Fruit fly (Drosophila melanogaster) whole organism, embryonic: ENCODE results near the gene CG4297.

ENCODE experiments used
- Atf3 ChIP-seq: fragments of 200-800 bp; sonication (Bioruptor generic); optimal IDR thresholded peaks from 3 replicates; lab custom pipeline; 2016; ENCODE audit warnings: missing biosample characterization, missing genetic modification characterization
- Atf6 ChIP-seq: fragments of 200-800 bp; sonication (Bioruptor generic); IDR thresholded peaks from 2 replicates; pipeline ENCODE4 v1.3.6; 2022; ENCODE audit warnings: missing biosample characterization, missing genetic modification characterization
- Awh ChIP-seq: fragments of 200-800 bp; sonication (Bioruptor generic); IDR thresholded peaks from 2 replicates; pipeline ENCODE4, ENCODE4 v1.3.6; 2022; ENCODE audit warnings: missing biosample characterization, missing genetic modification characterization
- Blimp-1 ChIP-seq: fragments of 200-800 bp; sonication (Bioruptor generic); optimal IDR thresholded peaks from 3 replicates; lab custom pipeline; 2018; ENCODE audit warnings: missing biosample characterization, missing genetic modification characterization, mild to moderate bottlenecking, moderate library complexity, missing genetic modification reagents
- Bteb2 ChIP-seq: fragments of 200-800 bp; sonication (Bioruptor generic); optimal IDR thresholded peaks from 2 replicates; lab custom pipeline; 2016; ENCODE audit warnings: missing biosample characterization, missing genetic modification characterization
- CG10654 ChIP-seq: fragments of 200-800 bp; sonication (Bioruptor generic); optimal IDR thresholded peaks from 2 replicates; lab custom pipeline; 2016; ENCODE audit warnings: missing biosample characterization, missing genetic modification characterization
- CG11085 ChIP-seq: fragments of 200-800 bp; sonication (Bioruptor generic); IDR thresholded peaks from 2 replicates; pipeline ENCODE4 v1.3.6; 2022; ENCODE audit warnings: missing biosample characterization, missing genetic modification characterization
- CG11696 ChIP-seq: fragments of 200-800 bp; sonication (Bioruptor generic); IDR thresholded peaks from 2 replicates; pipeline ENCODE4 v1.3.6; 2022; ENCODE audit warnings: missing biosample characterization, missing genetic modification characterization
- CG15011 ChIP-seq: fragments of 200-800 bp; sonication (Bioruptor generic); optimal IDR thresholded peaks from 3 replicates; lab custom pipeline; 2018; ENCODE audit warnings: missing biosample characterization, mild to moderate bottlenecking, missing genetic modification characterization
- CG15696 ChIP-seq: fragments of 200-800 bp; sonication (Bioruptor generic); optimal IDR thresholded peaks from 2 replicates; lab custom pipeline; 2019; ENCODE audit warnings: missing biosample characterization, mild to moderate bottlenecking, missing genetic modification characterization, moderate library complexity
- CG18619 ChIP-seq: fragments of 200-800 bp; sonication (Bioruptor generic); optimal IDR thresholded peaks from 3 replicates; lab custom pipeline; 2017; ENCODE audit warnings: missing biosample characterization, mild to moderate bottlenecking, missing genetic modification characterization
- CG3847 ChIP-seq: fragments of 200-800 bp; sonication (Bioruptor generic); IDR thresholded peaks from 2 replicates; pipeline ENCODE4 v1.3.6; 2022; ENCODE audit warnings: missing biosample characterization, missing genetic modification characterization
- CG4854 ChIP-seq: fragments of 200-800 bp; sonication (Bioruptor generic); optimal IDR thresholded peaks from 2 replicates; lab custom pipeline; 2016; ENCODE audit warnings: missing biosample characterization, missing genetic modification characterization, inconsistent platforms
- CG6791 ChIP-seq: fragments of 200-800 bp; sonication (Bioruptor generic); IDR thresholded peaks from 3 replicates; pipeline ENCODE4 v1.3.6; 2022; ENCODE audit warnings: missing biosample characterization, missing genetic modification characterization; ENCODE audit not compliant: partially characterized antibody
- CG7556 ChIP-seq: fragments of 200-800 bp; sonication (Bioruptor generic); optimal IDR thresholded peaks from 2 replicates; lab custom pipeline; 2017; ENCODE audit warnings: missing biosample characterization, mild to moderate bottlenecking, missing genetic modification characterization
- CG8359 ChIP-seq: fragments of 200-800 bp; sonication (Bioruptor generic); optimal IDR thresholded peaks from 2 replicates; lab custom pipeline; 2017; ENCODE audit warnings: missing biosample characterization, mild to moderate bottlenecking, missing genetic modification characterization, borderline replicate concordance
- CG9609 ChIP-seq: fragments of 200-800 bp; sonication (Bioruptor generic); optimal IDR thresholded peaks from 3 replicates; lab custom pipeline; 2016; ENCODE audit warnings: missing biosample characterization, missing genetic modification characterization
- HLHmδ ChIP-seq: fragments of 200-800 bp; sonication (Bioruptor generic); optimal IDR thresholded peaks from 2 replicates; lab custom pipeline; 2018; ENCODE audit warnings: missing biosample characterization, mild to moderate bottlenecking, missing genetic modification characterization, moderate library complexity
- HmgD ChIP-seq: fragments of 200-800 bp; sonication (Bioruptor generic); optimal IDR thresholded peaks from 3 replicates; lab custom pipeline; 2016; ENCODE audit warnings: missing biosample characterization, missing genetic modification characterization
- Lim3 ChIP-seq: fragments of 200-800 bp; sonication (Bioruptor generic); IDR thresholded peaks from 2 replicates; pipeline ENCODE4 v1.3.6; 2022; ENCODE audit warnings: missing biosample characterization, missing genetic modification characterization
- MESR4 ChIP-seq: fragments of 200-800 bp; sonication (Bioruptor generic); optimal IDR thresholded peaks from 2 replicates; lab custom pipeline; 2018; ENCODE audit warnings: missing biosample characterization, mild to moderate bottlenecking, missing genetic modification characterization, moderate library complexity
- NC2β ChIP-seq: fragments of 200-800 bp; sonication (Bioruptor generic); optimal IDR thresholded peaks from 2 replicates; lab custom pipeline; 2016; ENCODE audit warnings: missing biosample characterization, missing genetic modification characterization
- PHDP ChIP-seq: fragments of 200-800 bp; sonication (Bioruptor generic); optimal IDR thresholded peaks from 3 replicates; lab custom pipeline; 2018; ENCODE audit warnings: missing biosample characterization, mild to moderate bottlenecking, missing genetic modification characterization, moderate library complexity
- Sox100B ChIP-seq: fragments of 200-800 bp; sonication (Bioruptor generic); optimal IDR thresholded peaks from 3 replicates; lab custom pipeline; 2018; ENCODE audit warnings: missing biosample characterization, mild to moderate bottlenecking, missing genetic modification characterization
- Sox102F ChIP-seq: fragments of 200-800 bp; sonication (Bioruptor generic); optimal IDR thresholded peaks from 2 replicates; lab custom pipeline; 2018; ENCODE audit warnings: missing biosample characterization, mild to moderate bottlenecking, missing genetic modification characterization, moderate library complexity
- TFAM ChIP-seq: fragments of 200-800 bp; sonication (Bioruptor generic); optimal IDR thresholded peaks from 2 replicates; lab custom pipeline; 2017; ENCODE audit warnings: missing biosample characterization, missing genetic modification characterization, inconsistent platforms
- bigmax ChIP-seq: fragments of 200-800 bp; sonication (Bioruptor generic); optimal IDR thresholded peaks from 2 replicates; lab custom pipeline; 2018; ENCODE audit warnings: missing biosample characterization, mild to moderate bottlenecking, missing genetic modification characterization
- caup ChIP-seq: fragments of 200-800 bp; sonication (Bioruptor generic); optimal IDR thresholded peaks from 3 replicates; lab custom pipeline; 2017; ENCODE audit warnings: missing biosample characterization, mild to moderate bottlenecking, missing genetic modification characterization, moderate library complexity; ENCODE audit not compliant: severe bottlenecking
- chn ChIP-seq: fragments of 200-800 bp; sonication (Bioruptor generic); optimal IDR thresholded peaks from 2 replicates; lab custom pipeline; 2016; ENCODE audit warnings: missing biosample characterization, missing genetic modification characterization
- cwo ChIP-seq: fragments of 200-800 bp; sonication (Bioruptor generic); optimal IDR thresholded peaks from 3 replicates; lab custom pipeline; 2017; ENCODE audit warnings: missing biosample characterization, missing genetic modification characterization, mild to moderate bottlenecking, moderate library complexity, missing genetic modification reagents
- gsb-n ChIP-seq: fragments of 200-800 bp; sonication (Bioruptor generic); optimal IDR thresholded peaks from 3 replicates; lab custom pipeline; 2018; ENCODE audit warnings: missing biosample characterization, mild to moderate bottlenecking, missing genetic modification characterization
- hb ChIP-seq: fragments of 200-800 bp; sonication (Bioruptor generic); IDR thresholded peaks from 3 replicates; pipeline ENCODE4 v1.3.6; 2022; ENCODE audit warnings: missing biosample characterization, missing genetic modification characterization; ENCODE audit not compliant: partially characterized antibody
- hbn ChIP-seq: fragments of 200-800 bp; sonication (Bioruptor generic); IDR thresholded peaks from 2 replicates; pipeline ENCODE4 v1.3.6; 2022; ENCODE audit warnings: missing biosample characterization, missing genetic modification characterization; ENCODE audit not compliant: partially characterized antibody
- hkb ChIP-seq, 2 experiments: fragments of 200-800 bp in 1 of 2; fragments of >200 bp in 1 of 2; sonication (Bioruptor generic) in 1 of 2; IDR thresholded peaks in 1 of 2; optimal IDR thresholded peaks in 1 of 2; 2 replicates each; pipeline versions ENCODE4 v1.3.6 to Lab custom; 2017 to 2022; ENCODE audit warnings: missing biosample characterization in 1 of 2, missing genetic modification characterization in 1 of 2
- inv ChIP-seq: fragments of 200-800 bp; sonication (Bioruptor generic); IDR thresholded peaks from 2 replicates; pipeline ENCODE4 v1.3.6; 2022; ENCODE audit warnings: missing biosample characterization, missing genetic modification characterization; ENCODE audit not compliant: partially characterized antibody
- jing ChIP-seq: fragments of 200-800 bp; sonication (Bioruptor generic); optimal IDR thresholded peaks from 2 replicates; lab custom pipeline; 2018; ENCODE audit warnings: missing biosample characterization, mild to moderate bottlenecking, missing genetic modification characterization
- jumu ChIP-seq: fragments of 200-800 bp; sonication (Bioruptor generic); optimal IDR thresholded peaks from 3 replicates; lab custom pipeline; 2016; ENCODE audit warnings: missing biosample characterization, missing genetic modification characterization
- nerfin-1 ChIP-seq: fragments of 200-800 bp; sonication (Bioruptor generic); optimal IDR thresholded peaks from 3 replicates; lab custom pipeline; 2019; ENCODE audit warnings: missing biosample characterization, mild to moderate bottlenecking, missing genetic modification characterization, moderate library complexity
- nmo ChIP-seq: fragments of 200-800 bp; sonication (Bioruptor generic); optimal IDR thresholded peaks from 2 replicates; lab custom pipeline; 2018; ENCODE audit warnings: missing biosample characterization, mild to moderate bottlenecking, missing genetic modification characterization, moderate library complexity
- odd ChIP-seq: fragments of 200-800 bp; sonication (Bioruptor generic); optimal IDR thresholded peaks from 2 replicates; lab custom pipeline; 2017; ENCODE audit warnings: missing biosample characterization, mild to moderate bottlenecking, missing genetic modification characterization
- otp ChIP-seq: fragments of 200-800 bp; sonication (Bioruptor generic); IDR thresholded peaks from 3 replicates; pipeline ENCODE4, ENCODE4 v1.3.6; 2022; ENCODE audit warnings: missing biosample characterization, missing genetic modification characterization
- pnt ChIP-seq: fragments of 200-800 bp; sonication (Bioruptor generic); optimal IDR thresholded peaks from 3 replicates; lab custom pipeline; 2016; ENCODE audit warnings: missing biosample characterization, missing genetic modification characterization
- scrt ChIP-seq: fragments of 200-800 bp; sonication (Bioruptor generic); optimal IDR thresholded peaks from 2 replicates; lab custom pipeline; 2018; ENCODE audit warnings: missing biosample characterization, mild to moderate bottlenecking, missing genetic modification characterization, moderate library complexity
- sim ChIP-seq: fragments of 200-800 bp; sonication (Bioruptor generic); IDR thresholded peaks from 2 replicates; pipeline ENCODE4 v1.3.6; 2022; ENCODE audit warnings: missing biosample characterization, missing genetic modification characterization
- sisA ChIP-seq: fragments of 200-800 bp; sonication (Bioruptor generic); IDR thresholded peaks from 2 replicates; pipeline ENCODE4 v1.3.6; 2022; ENCODE audit warnings: missing biosample characterization, missing genetic modification characterization
- sqz ChIP-seq: fragments of 200-800 bp; sonication (Bioruptor generic); optimal IDR thresholded peaks from 3 replicates; lab custom pipeline; 2018; ENCODE audit warnings: missing biosample characterization, mild to moderate bottlenecking, missing genetic modification characterization
- unc-4 ChIP-seq: fragments of 200-800 bp; sonication (Bioruptor generic); IDR thresholded peaks from 2 replicates; pipeline ENCODE4 v1.3.6; 2022; ENCODE audit warnings: missing biosample characterization, missing genetic modification characterization; ENCODE audit not compliant: partially characterized antibody

The CG4297 gene

dm6 chr2L:429680-430484 is 42.1 kb downstream of the CG4297 start (continued):
- no peak for TF ChIP-seq CG15011 (GFP tag; lab: Kevin White, UChicago)
- TF ChIP-seq NC2β (GFP tag; lab: Kevin White, UChicago) = peak; percentile 52
- TF ChIP-seq jing (GFP tag; lab: Kevin White, UChicago) = peak; percentile 1
- TF ChIP-seq pnt (GFP tag; lab: Kevin White, UChicago) = peak; percentile 48
- no peak for TF ChIP-seq odd (GFP tag; lab: Kevin White, UChicago)
- TF ChIP-seq cwo (GFP tag; lab: Kevin White, UChicago) = no peak
- TF ChIP-seq CG7556 = peak; percentile 29
- TF ChIP-seq CG11085 (GFP tag; lab: Robert Waterston, UW) = 0 out of 2 replicates have a peak, but pooled peaks have one; percentile 21
- TF ChIP-seq CG8359 = no peak
- no peak for TF ChIP-seq CG3847 (GFP tag; lab: Robert Waterston, UW)
- peak; percentile 29 for TF ChIP-seq PHDP (tag; lab: Kevin White, UChicago)
- TF ChIP-seq Atf6 (GFP tag; lab: Robert Waterston, UW) = no peak
- TF ChIP-seq CG9609 (GFP tag; lab: Kevin White, UChicago) = peak; percentile 41
- peak; percentile 49 for TF ChIP-seq nmo (GFP tag; lab: Kevin White, UChicago)
- peak; percentile 72 for TF ChIP-seq jumu (GFP tag; lab: Kevin White, UChicago)
- peak; percentile 23 for TF ChIP-seq Bteb2 (GFP tag; lab: Kevin White, UChicago)
- no peak for TF ChIP-seq CG6791 (GFP tag; lab: Robert Waterston, UW)
- no peak for TF ChIP-seq CG18619 (GFP tag; lab: Kevin White, UChicago)
- TF ChIP-seq Awh = 0 out of 2 replicates have a peak, but pooled peaks have one; percentile 27
- TF ChIP-seq chn = peak; percentile 48
- peak; percentile 38 for TF ChIP-seq Sox102F (GFP tag; lab: Kevin White, UChicago)
- TF ChIP-seq sisA (GFP tag; lab: Robert Waterston, UW) = peak; percentile 47
- no peak for TF ChIP-seq TFAM (GFP tag; lab: Kevin White, UChicago)
- peak; percentile 26 for TF ChIP-seq gsb-n (tag; lab: Kevin White, UChicago)
- TF ChIP-seq Sox100B (GFP tag; lab: Kevin White, UChicago) = no peak
- no peak for TF ChIP-seq MESR4
- TF ChIP-seq scrt (GFP tag; lab: Kevin White, UChicago) = no peak
- no peak for TF ChIP-seq unc-4
- no peak for TF ChIP-seq inv
- TF ChIP-seq Atf3 (GFP tag; lab: Kevin White, UChicago) = peak; percentile 18
- TF ChIP-seq hbn (GFP tag; lab: Robert Waterston, UW) = no peak
- TF ChIP-seq HLHmδ (GFP tag; lab: Kevin White, UChicago) = no peak
- TF ChIP-seq CG15696 (tag; lab: Kevin White, UChicago) = peak; percentile 27
- no peak for TF ChIP-seq nerfin-1 (tag; lab: Kevin White, UChicago)
- TF ChIP-seq HmgD = no peak
- TF ChIP-seq Lim3 (GFP tag; lab: Robert Waterston, UW) = no peak
- peak; percentile 63; the same call in 1 of the 2 replicates for TF ChIP-seq sim (GFP tag; lab: Robert Waterston, UW)
- no peak for TF ChIP-seq hb (GFP tag; lab: Robert Waterston, UW)
- TF ChIP-seq CG11696 = no peak
- no peak for TF ChIP-seq bigmax (GFP tag; lab: Kevin White, UChicago)
- no peak for TF ChIP-seq caup (GFP tag; lab: Kevin White, UChicago)
- peak; percentile 12 for TF ChIP-seq CG4854 (GFP tag; lab: Kevin White, UChicago)
- no peak; the same call in 2 of the 3 replicates for TF ChIP-seq otp
- TF ChIP-seq CG10654 (GFP tag; lab: Kevin White, UChicago) = peak; percentile 19
- TF ChIP-seq hkb (optimal IDR thresholded peaks at IDR 0.05; lab: Kevin White, UChicago) = no peak
- 0 out of 2 replicates have a peak, but pooled peaks have one; percentile 46 for TF ChIP-seq hkb (GFP tag; IDR thresholded peaks at IDR 0.05; lab: Robert Waterston, UW)
- peak; percentile 59 for TF ChIP-seq Blimp-1
- peak; percentile 50 for TF ChIP-seq sqz (GFP tag; lab: Kevin White, UChicago)
